Fruit fly (Drosophila melanogaster) whole organism, prepupa: ENCODE measurements around the gene CG31659.

Source experiments
- Blimp-1 ChIP-seq: fragments of 200-800 bp; sonication (Bioruptor generic); optimal IDR thresholded peaks from 3 replicates; lab custom pipeline; 2017; ENCODE audit warnings: missing biosample characterization, missing genetic modification characterization, mild to moderate bottlenecking, moderate library complexity, missing genetic modification reagents
- CG6276 ChIP-seq: fragments of 200-800 bp; sonication (Bioruptor generic); optimal IDR thresholded peaks from 2 replicates; lab custom pipeline; 2017; ENCODE audit warnings: missing biosample characterization, mild to moderate bottlenecking, missing genetic modification characterization
- Gug ChIP-seq: fragments of 200-800 bp; sonication (Bioruptor generic); IDR thresholded peaks from 2 replicates; pipeline ENCODE4 v1.3.6; 2022; ENCODE audit warnings: missing biosample characterization, missing genetic modification characterization
- Hr4 ChIP-seq: fragments of 200-800 bp; sonication (Bioruptor generic); optimal IDR thresholded peaks from 3 replicates; lab custom pipeline; 2016; ENCODE audit warnings: missing biosample characterization, missing genetic modification characterization
- acj6 ChIP-seq: fragments of 200-800 bp; sonication (Bioruptor generic); optimal IDR thresholded peaks from 3 replicates; lab custom pipeline; 2016; ENCODE audit warnings: missing biosample characterization, missing genetic modification characterization
- fd85E ChIP-seq: fragments of 200-800 bp; sonication (Bioruptor generic); optimal IDR thresholded peaks from 3 replicates; lab custom pipeline; 2016; ENCODE audit warnings: missing biosample characterization, missing genetic modification characterization
- pdm3 ChIP-seq: fragments of 200-800 bp; sonication (Bioruptor generic); optimal IDR thresholded peaks from 3 replicates; lab custom pipeline; 2016; ENCODE audit warnings: missing biosample characterization, missing genetic modification characterization
- svp ChIP-seq: fragments of 200-800 bp; sonication (Bioruptor generic); peaks from one replicate; lab custom pipeline; 2016; ENCODE audit warnings: missing biosample characterization, missing genetic modification characterization

DNA sequence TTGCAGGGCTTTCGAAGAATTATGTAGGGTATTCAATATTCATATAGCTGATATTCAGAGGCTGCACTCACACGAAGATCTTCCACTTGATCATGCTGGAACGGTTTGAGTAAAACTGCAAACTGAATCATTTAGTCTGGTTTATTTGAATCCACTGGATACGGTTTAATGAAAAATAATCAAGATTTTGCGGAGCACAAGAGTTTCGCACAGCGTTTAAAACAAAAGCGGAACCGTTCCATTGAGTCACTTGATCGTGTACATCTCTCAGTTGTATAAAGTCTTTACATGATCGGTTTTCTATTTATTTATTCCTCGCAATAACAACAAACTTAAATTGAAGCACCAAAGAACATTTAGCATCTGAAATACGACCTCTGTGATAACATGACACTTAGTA lies at the start of gene CG31659:
- TF ChIP-seq Blimp-1: no peak
- TF ChIP-seq pdm3 (GFP tag; lab: Kevin White, UChicago): no peak
- no peak for TF ChIP-seq Gug (GFP tag; lab: Robert Waterston, UW)
- TF ChIP-seq acj6 (GFP tag; lab: Kevin White, UChicago): no peak
- TF ChIP-seq svp (GFP tag; lab: Kevin White, UChicago): no peak
- TF ChIP-seq fd85E (GFP tag; lab: Kevin White, UChicago): no peak
- no peak for TF ChIP-seq Hr4 (GFP tag; lab: Kevin White, UChicago)
- no peak for TF ChIP-seq CG6276 (GFP tag; lab: Kevin White, UChicago)
